Worm (Caenorhabditis elegans): ENCODE results near the gene F18E3.10.

DNA sequence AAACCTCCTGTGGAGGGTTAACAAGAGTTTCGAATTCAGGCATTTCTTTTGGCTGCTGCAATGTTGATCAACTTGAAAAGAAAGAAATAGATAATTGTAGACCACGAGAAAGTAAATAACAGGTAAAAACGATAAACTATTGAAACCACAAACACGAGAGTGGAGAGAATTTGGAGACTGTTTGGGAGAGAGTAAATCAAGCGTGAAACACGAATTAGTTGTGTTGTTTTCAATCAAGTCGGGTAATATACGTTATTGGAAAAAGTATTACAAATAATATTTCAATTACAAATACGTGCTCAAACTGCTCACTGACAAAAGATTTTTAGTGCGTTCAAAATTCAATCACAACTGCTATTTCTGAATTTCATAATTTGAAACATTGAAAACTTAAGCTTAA is 43.2 kb downstream of the F18E3.10 start, which contains the start of gene C03G6.17:
- TF ChIP-seq ceh-82 (tag; optimal IDR thresholded peaks at IDR 0.05) (no peak), blmp-1 (tag; optimal IDR thresholded peaks at IDR 0.05) (peak; percentile 22), snpc-4 (tag; optimal IDR thresholded peaks at IDR 0.05) (no peak), dpl-1 (GFP tag; optimal IDR thresholded peaks at IDR 0.05) (no peak), nhr-28 (tag; optimal IDR thresholded peaks at IDR 0.05) (no peak), Y116A8C.19 (tag; optimal IDR thresholded peaks at IDR 0.05; ENCODE audit: borderline replicate concordance) (no peak), lin-39 (tag; optimal IDR thresholded peaks at IDR 0.05) (no peak), dsc-1 (tag; optimal IDR thresholded peaks at IDR 0.05) (no peak), nhr-237 (tag; optimal IDR thresholded peaks at IDR 0.05) (no peak), rnt-1 (tag; optimal IDR thresholded peaks at IDR 0.05) (no peak), C16A3.4 (tag; optimal IDR thresholded peaks at IDR 0.05) (no peak), unc-62 (GFP tag; optimal IDR thresholded peaks at IDR 0.05) (no peak), jun-1 (tag; optimal IDR thresholded peaks at IDR 0.05) (no peak)
